Fruit fly (Drosophila melanogaster): ENCODE measurements around the gene Ge-1.

- TF ChIP-seq pan (optimal IDR thresholded peaks at IDR 0.05) (no peak), EcR (GFP tag; optimal IDR thresholded peaks at IDR 0.05) (no peak), CG8478 (optimal IDR thresholded peaks at IDR 0.05) (no peak)
These were observed 4.6 kb upstream of the Ge-1 start for dm6 chr2L:11105320-11105719.

Data from whole organism.